Worm (Caenorhabditis elegans) whole organism, midembryonic: ENCODE results near the gene F20D12.7.

ENCODE experiments used
- T22C8.4 ChIP-seq: fragments of 200-800 bp; sonication (Bioruptor generic); IDR thresholded peaks from 2 replicates; pipeline ENCODE4 v1.3.6; 2022; ENCODE audit warnings: missing genetic modification characterization, missing compliant biosample characterization
- cog-1 ChIP-seq: sonication (generic microtip); optimal IDR thresholded peaks from 2 replicates; lab custom pipeline; 2016; ENCODE audit warnings: missing genetic modification characterization, missing compliant biosample characterization
- flt-1 ChIP-seq: fragments of 200-800 bp; sonication (Bioruptor generic); IDR thresholded peaks from 2 replicates; pipeline ENCODE4 v1.3.6; 2022; ENCODE audit warnings: missing genetic modification characterization, missing compliant biosample characterization
- klf-2 ChIP-seq: fragments of 200-800 bp; sonication (Bioruptor generic); conservative IDR thresholded peaks from 2 replicates; pipeline ENCODE4 v1.3.6; 2022; ENCODE audit warnings: missing genetic modification reagents, missing genetic modification characterization, missing compliant biosample characterization
- med-1 ChIP-seq: sonication (generic microtip); optimal IDR thresholded peaks from 2 replicates; lab custom pipeline; 2017; ENCODE audit warnings: missing genetic modification characterization, mild to moderate bottlenecking, missing compliant biosample characterization, antibody characterized with exemption, missing genetic modification reagents; ENCODE audit not compliant: insufficient read depth
- ref-1 ChIP-seq: fragments of 200-800 bp; sonication (Bioruptor generic); conservative IDR thresholded peaks from 2 replicates; pipeline ENCODE4 v1.3.6; 2022; ENCODE audit warnings: missing genetic modification reagents, missing genetic modification characterization, missing compliant biosample characterization
- tab-1 ChIP-seq: fragments of 200-800 bp; sonication (Bioruptor generic); IDR thresholded peaks from 2 replicates; pipeline ENCODE4 v1.3.6; 2022; ENCODE audit warnings: missing genetic modification characterization, missing compliant biosample characterization
- ztf-23 ChIP-seq: fragments of 200-800 bp; sonication (Bioruptor generic); IDR thresholded peaks from 2 replicates; pipeline ENCODE4 v1.3.6; 2022; ENCODE audit warnings: missing genetic modification reagents, missing genetic modification characterization, missing compliant biosample characterization
- ztf-29 ChIP-seq: fragments of 200-800 bp; sonication (Bioruptor generic); IDR thresholded peaks from 2 replicates; pipeline ENCODE4 v1.3.6; 2022; ENCODE audit warnings: missing genetic modification reagents, missing genetic modification characterization, missing compliant biosample characterization

Gene F20D12.7

DNA sequence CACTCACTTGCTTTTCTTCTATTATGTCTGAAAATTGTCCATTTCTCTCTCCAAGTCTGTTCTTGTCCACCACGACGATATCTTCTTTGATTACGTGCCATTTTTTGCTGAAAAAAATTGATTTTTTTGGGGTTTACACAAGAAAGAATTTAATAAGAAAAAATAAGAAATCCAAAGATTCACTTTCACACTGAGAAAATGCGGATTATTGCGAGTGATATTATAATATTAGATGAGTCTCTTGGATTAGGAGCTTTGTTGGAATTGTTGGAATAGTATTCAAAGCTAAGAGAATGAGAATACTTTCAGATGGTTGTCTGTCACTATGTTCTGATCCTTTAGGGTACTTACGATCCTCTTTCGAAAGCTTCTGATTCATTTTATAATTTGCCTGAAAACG, at the start of gene F20D12.7:
Gene F20D12.7, minus strand, starts transcription at position 101 of the 400 bp plus-strand sequence.
- TF ChIP-seq ztf-23 (GFP tag; lab: Robert Waterston, UW) = no peak
- TF ChIP-seq tab-1 = no peak
- TF ChIP-seq cog-1 (tag; lab: Kevin White, UChicago) = no peak
- no peak for TF ChIP-seq klf-2
- TF ChIP-seq ref-1 (GFP tag; lab: Robert Waterston, UW) = no peak
- TF ChIP-seq flt-1 (GFP tag; lab: Robert Waterston, UW) = no peak
- no peak for TF ChIP-seq med-1 (GFP tag; lab: Kevin White, UChicago)
- no peak for TF ChIP-seq T22C8.4 (GFP tag; lab: Robert Waterston, UW)
- no peak for TF ChIP-seq ztf-29 (GFP tag; lab: Robert Waterston, UW)

DNA sequence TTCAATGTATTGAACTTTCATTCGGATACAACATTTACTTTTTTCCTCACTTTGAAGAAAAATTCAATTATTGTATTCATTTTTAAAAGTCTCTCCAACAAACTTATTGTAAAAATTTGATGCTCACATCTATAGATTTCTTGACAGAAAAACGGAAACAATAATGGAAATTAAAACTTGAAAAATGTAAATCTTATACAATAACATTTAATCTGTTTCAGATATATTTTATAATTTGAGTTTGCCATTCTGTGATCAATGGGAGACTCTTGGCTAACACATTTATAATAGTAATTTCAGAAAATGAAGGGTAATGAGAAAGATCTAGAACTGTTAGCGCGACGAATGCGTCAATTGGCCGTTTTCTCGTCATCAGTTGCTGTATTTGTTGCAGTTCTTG, 49.7 kb upstream of the F20D12.7 start, which contains the start of gene col-115:
Gene col-115, plus strand, starts transcription at position 301 of the 400 bp plus-strand sequence.
- TF ChIP-seq tab-1 (no peak), cog-1 (tag; lab: Kevin White, UChicago) (no peak), T22C8.4 (GFP tag; lab: Robert Waterston, UW) (no peak), flt-1 (GFP tag; lab: Robert Waterston, UW) (no peak), klf-2 (no peak), ztf-23 (GFP tag; lab: Robert Waterston, UW) (no peak), ztf-29 (GFP tag; lab: Robert Waterston, UW) (no peak), med-1 (GFP tag; lab: Kevin White, UChicago) (no peak), ref-1 (GFP tag; lab: Robert Waterston, UW) (no peak)

DNA sequence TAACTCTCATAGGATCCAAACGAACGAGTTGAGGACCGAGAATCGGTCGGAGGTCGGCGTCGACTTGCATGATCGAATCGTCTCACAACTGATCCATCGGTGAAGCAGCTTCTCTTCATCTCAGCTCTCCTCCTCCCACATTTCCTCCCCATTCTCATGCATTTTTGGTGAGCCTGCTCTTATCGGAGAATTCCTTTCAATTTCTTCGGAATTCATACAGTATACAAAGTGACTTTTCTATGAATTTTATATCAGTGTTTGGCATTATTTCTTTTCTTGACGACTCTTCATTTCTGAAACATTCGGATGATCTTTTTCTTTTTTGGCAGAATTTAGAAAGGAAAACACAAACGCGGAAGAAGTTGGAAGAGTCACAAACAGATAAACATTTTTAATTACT, 48.3 kb upstream of the F20D12.7 start, which contains the start of gene mec-17:
Gene mec-17, minus strand, starts transcription at position 101 of the 400 bp plus-strand sequence.
- no peak for TF ChIP-seq ztf-29 (GFP tag; lab: Robert Waterston, UW)
- TF ChIP-seq med-1 (GFP tag; lab: Kevin White, UChicago) = no peak
- TF ChIP-seq ztf-23 (GFP tag; lab: Robert Waterston, UW) = no peak
- no peak for TF ChIP-seq tab-1

DNA sequence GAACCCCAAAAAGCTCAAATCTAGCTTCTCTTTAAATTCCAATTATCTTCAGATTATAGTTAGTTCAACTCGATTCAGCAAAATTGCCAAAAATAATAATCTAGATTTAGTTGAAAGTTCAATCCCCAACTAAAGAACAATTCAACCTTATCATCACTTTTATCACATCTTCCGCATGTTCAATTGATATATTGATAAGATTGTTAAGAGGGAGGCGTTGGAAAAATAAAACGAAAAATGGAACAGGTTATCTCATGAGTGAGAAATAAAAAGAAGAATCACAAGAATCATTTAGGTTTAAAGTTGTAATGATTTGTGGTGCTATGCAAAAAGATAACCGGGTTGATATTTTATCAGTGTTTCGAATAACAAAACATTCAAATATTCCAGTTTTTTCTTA, 47.0 kb upstream of the F20D12.7 start:
- TF ChIP-seq ztf-29 (GFP tag; lab: Robert Waterston, UW) (no peak), ref-1 (GFP tag; lab: Robert Waterston, UW) (no peak), ztf-23 (GFP tag; lab: Robert Waterston, UW) (no peak), tab-1 (no peak), cog-1 (tag; lab: Kevin White, UChicago) (no peak), T22C8.4 (GFP tag; lab: Robert Waterston, UW) (no peak), klf-2 (no peak), flt-1 (GFP tag; lab: Robert Waterston, UW) (no peak), med-1 (GFP tag; lab: Kevin White, UChicago) (no peak)

DNA sequence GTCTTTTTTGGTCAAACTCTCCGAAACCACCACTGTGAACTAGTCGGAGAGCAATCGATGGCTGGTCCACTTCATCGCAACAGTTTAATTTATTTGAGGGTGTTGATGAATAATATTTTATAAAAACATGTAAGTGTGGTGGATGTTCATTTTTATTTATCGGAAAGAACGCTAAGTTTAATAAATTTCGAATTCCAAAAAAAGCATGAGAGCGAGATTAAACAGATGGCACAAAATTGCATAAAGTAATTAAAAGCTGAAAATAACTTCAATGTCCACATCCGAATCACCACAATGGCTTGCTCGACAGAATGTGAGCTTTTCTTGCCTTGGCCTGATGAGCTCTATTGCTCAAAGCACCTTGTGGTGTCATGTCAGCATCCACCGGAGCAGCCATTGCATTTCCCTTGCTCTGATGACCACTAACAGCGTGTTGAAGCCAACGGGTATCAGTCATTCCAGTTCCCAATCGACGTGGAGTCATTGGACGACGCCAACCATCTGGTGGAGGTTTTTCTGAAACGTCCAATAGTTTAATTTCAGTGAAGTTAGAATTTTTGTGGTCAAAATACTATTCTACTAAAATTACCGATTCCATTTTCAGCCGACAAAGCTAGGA, 45.1 kb upstream of the F20D12.7 start:
- TF ChIP-seq T22C8.4 (GFP tag; lab: Robert Waterston, UW) = no peak
- 0 out of 2 replicates have a peak, but pooled peaks have one; percentile 11 for TF ChIP-seq flt-1 (GFP tag; lab: Robert Waterston, UW)

DNA sequence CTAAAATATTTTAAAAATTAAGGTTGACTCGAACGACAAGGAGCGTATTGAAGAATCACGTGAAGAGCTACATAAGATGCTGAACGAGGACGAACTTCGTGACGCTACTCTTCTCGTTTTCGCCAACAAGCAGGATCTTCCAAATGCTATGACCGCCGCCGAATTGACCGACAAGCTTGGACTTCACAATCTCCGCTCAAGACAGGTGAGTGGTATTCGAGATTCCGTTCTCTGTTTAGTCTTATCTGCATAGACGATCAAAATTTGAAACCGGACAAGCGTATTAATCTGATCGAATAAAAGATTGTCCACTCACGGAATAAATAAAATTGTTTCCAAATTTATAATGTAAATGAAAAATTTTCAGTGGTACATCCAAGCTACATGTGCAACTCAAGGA, 44.3 kb upstream of the F20D12.7 start:
- no peak for TF ChIP-seq cog-1 (tag; lab: Kevin White, UChicago)
- TF ChIP-seq T22C8.4 (GFP tag; lab: Robert Waterston, UW) = no peak
- no peak for TF ChIP-seq ref-1 (GFP tag; lab: Robert Waterston, UW)
- TF ChIP-seq ztf-29 (GFP tag; lab: Robert Waterston, UW) = no peak
- TF ChIP-seq tab-1 = no peak
- TF ChIP-seq ztf-23 (GFP tag; lab: Robert Waterston, UW) = no peak
- TF ChIP-seq klf-2 = no peak
- no peak for TF ChIP-seq med-1 (GFP tag; lab: Kevin White, UChicago)
- TF ChIP-seq flt-1 (GFP tag; lab: Robert Waterston, UW) = no peak

DNA sequence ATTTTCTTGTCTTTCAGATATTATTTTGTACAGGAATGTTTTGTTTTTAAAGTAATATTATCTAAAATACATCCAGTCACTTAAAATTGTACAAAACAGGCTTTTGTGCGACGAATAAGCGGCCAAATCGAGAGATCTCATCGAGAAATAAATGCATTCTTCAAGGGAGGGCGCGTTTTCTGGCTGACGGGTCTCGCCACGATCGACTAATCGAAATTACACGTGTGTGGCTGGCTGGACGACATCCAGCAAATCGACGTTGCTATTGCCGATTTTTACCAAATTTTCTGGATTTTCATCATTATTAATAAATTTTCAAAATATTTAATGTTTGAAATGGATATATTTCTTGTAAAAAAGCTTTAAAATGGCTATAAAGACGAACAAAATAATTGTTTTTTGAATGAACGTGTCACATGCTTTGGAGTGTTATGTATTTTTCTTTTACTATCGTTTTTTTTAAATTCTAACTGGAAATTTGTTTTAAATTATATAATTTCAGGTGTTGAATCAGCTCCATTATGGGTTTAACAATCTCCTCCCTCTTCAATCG, 43.4 kb upstream of the F20D12.7 start, which contains the start of gene arf-5:
Gene arf-5, plus strand, starts transcription at position 503 of the 553 bp plus-strand sequence.
- TF ChIP-seq klf-2 = no peak
- peak; percentile 20 for TF ChIP-seq cog-1 (tag; lab: Kevin White, UChicago)
- TF ChIP-seq med-1 (GFP tag; lab: Kevin White, UChicago) = no peak

DNA sequence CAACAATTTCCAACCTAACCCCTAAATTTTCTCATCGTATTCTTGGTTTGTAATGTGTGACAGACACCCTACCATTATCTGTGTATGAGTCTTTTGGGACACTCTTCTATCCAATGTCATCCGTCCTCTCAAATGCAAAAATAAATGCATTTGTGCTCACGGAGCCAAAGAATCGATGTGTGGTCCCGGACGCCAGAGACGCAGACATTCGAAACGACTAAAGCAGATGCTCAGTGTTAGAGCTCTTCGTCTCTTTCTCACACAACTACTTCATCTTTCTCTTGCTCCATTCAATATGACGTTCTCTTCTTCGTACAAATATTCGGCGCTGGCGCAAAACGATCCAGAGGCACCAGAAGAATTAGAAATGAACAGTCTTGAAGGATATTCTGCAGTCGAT, 40.9 kb upstream of the F20D12.7 start, which contains the start of gene unc-24:
Gene unc-24, plus strand, starts transcription at position 283 of the 400 bp plus-strand sequence.
- TF ChIP-seq T22C8.4 (GFP tag; lab: Robert Waterston, UW) = no peak
- no peak for TF ChIP-seq ztf-23 (GFP tag; lab: Robert Waterston, UW)

DNA sequence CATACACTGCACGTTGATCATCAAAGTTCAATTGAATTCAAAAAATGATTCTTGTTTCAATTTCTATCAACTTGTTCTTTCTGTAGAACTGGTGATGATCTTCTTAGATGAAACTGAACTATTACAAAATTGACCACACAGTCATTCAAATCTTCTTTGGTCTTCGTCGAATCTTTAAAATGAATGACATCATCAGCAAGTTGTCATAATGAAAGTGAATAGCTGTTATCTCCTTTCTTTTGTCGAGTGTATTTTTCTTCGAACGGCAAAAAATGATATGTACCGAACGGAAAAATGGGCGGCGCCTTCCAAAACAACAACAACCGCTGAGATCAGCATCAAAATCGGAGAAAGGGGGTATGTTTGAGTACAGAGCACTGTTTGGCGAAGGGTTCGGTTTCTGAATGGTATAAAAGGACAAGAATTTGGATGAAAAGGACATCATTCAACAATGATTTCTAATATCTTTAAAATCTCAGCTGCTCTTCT, 38.8 kb upstream of the F20D12.7 start, which contains the start of gene ora-1:
Gene ora-1, plus strand, starts transcription at position 439 of the 489 bp plus-strand sequence.
- TF ChIP-seq cog-1 (tag; lab: Kevin White, UChicago) (no peak), ztf-23 (GFP tag; lab: Robert Waterston, UW) (no peak), klf-2 (no peak), ref-1 (GFP tag; lab: Robert Waterston, UW) (no peak), T22C8.4 (GFP tag; lab: Robert Waterston, UW) (no peak), ztf-29 (GFP tag; lab: Robert Waterston, UW) (no peak), flt-1 (GFP tag; lab: Robert Waterston, UW) (no peak), med-1 (GFP tag; lab: Kevin White, UChicago) (no peak), tab-1 (no peak)

DNA sequence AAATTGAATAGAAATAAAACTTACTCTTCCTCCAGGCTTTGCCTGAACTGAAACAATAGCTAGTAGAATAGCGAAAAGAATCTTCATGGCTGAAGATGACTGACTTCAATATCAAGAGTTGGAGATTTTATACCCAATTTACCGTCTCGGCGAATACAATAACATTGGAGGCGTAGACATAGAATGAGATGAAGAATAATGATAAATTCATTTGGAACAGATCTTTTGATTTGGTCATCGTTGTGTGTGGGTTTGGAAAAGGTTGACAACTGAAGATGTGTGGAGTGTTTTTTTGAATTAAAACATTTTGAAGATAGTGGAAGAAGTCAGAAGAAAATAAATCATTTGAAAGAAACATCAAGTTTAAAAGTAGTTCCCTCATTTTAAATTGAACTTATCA, 37.5 kb upstream of the F20D12.7 start, which contains the start of gene F57H12.6:
Gene F57H12.6, minus strand, starts transcription at position 101 of the 400 bp plus-strand sequence.
- no peak for TF ChIP-seq klf-2
